Fruit fly (Drosophila melanogaster) whole organism, embryonic: ENCODE data around the gene nudC.

Experiments
- Abd-B ChIP-seq: fragments of 200-800 bp; sonication (Bioruptor generic); optimal IDR thresholded peaks from 2 replicates; lab custom pipeline; 2018; ENCODE audit warnings: missing biosample characterization, mild to moderate bottlenecking, missing genetic modification characterization, moderate library complexity
- Awh ChIP-seq: fragments of 200-800 bp; sonication (Bioruptor generic); IDR thresholded peaks from 2 replicates; pipeline ENCODE4, ENCODE4 v1.3.6; 2022; ENCODE audit warnings: missing biosample characterization, missing genetic modification characterization
- B-H2 ChIP-seq: fragments of 200-800 bp; sonication (Bioruptor generic); optimal IDR thresholded peaks from 2 replicates; lab custom pipeline; 2018; ENCODE audit warnings: missing biosample characterization, mild to moderate bottlenecking, missing genetic modification characterization
- CG12219 ChIP-seq: fragments of 200-800 bp; sonication (Bioruptor generic); optimal IDR thresholded peaks from 3 replicates; lab custom pipeline; 2018; ENCODE audit warnings: missing biosample characterization, mild to moderate bottlenecking, missing genetic modification characterization
- CG13775 ChIP-seq: fragments of 200-800 bp; sonication (Bioruptor generic); optimal IDR thresholded peaks from 3 replicates; lab custom pipeline; 2017; ENCODE audit warnings: missing biosample characterization, mild to moderate bottlenecking, missing genetic modification characterization
- CG14860 ChIP-seq: fragments of 200-800 bp; sonication (Bioruptor generic); IDR thresholded peaks from 3 replicates; pipeline ENCODE4 v1.3.6; 2022; ENCODE audit warnings: missing biosample characterization, missing genetic modification characterization; ENCODE audit not compliant: partially characterized antibody
- CG17359 ChIP-seq: fragments of 200-800 bp; sonication (Bioruptor generic); optimal IDR thresholded peaks from 3 replicates; lab custom pipeline; 2018; ENCODE audit warnings: missing biosample characterization, mild to moderate bottlenecking, missing genetic modification characterization, moderate library complexity
- CG17912 ChIP-seq: fragments of 200-800 bp; sonication (Bioruptor generic); optimal IDR thresholded peaks from 2 replicates; lab custom pipeline; 2018; ENCODE audit warnings: missing biosample characterization, mild to moderate bottlenecking, missing genetic modification characterization
- CG2129 ChIP-seq: fragments of 200-800 bp; sonication (Bioruptor generic); IDR thresholded peaks from 2 replicates; pipeline ENCODE4 v1.3.6; 2022; ENCODE audit warnings: missing biosample characterization, missing genetic modification characterization; ENCODE audit not compliant: partially characterized antibody
- CG2712 ChIP-seq: fragments of 200-800 bp; optimal IDR thresholded peaks from 3 replicates; lab custom pipeline; 2019; ENCODE audit warnings: missing biosample characterization, mild to moderate bottlenecking, missing genetic modification characterization, moderate library complexity
- CG33557 ChIP-seq: fragments of 200-800 bp; sonication (Bioruptor generic); optimal IDR thresholded peaks from 2 replicates; lab custom pipeline; 2019; ENCODE audit warnings: missing biosample characterization, mild to moderate bottlenecking, missing genetic modification characterization, moderate library complexity
- CG3995 ChIP-seq: fragments of 200-800 bp; sonication (Bioruptor generic); optimal IDR thresholded peaks from 3 replicates; lab custom pipeline; 2016; ENCODE audit warnings: missing biosample characterization, missing genetic modification characterization
- CG6813 ChIP-seq: fragments of 200-800 bp; sonication (Bioruptor generic); optimal IDR thresholded peaks from 2 replicates; lab custom pipeline; 2017; ENCODE audit warnings: missing biosample characterization, missing genetic modification characterization, mild to moderate bottlenecking, moderate library complexity, missing genetic modification reagents
- CG7556 ChIP-seq: fragments of 200-800 bp; sonication (Bioruptor generic); optimal IDR thresholded peaks from 2 replicates; lab custom pipeline; 2017; ENCODE audit warnings: missing biosample characterization, mild to moderate bottlenecking, missing genetic modification characterization
- CG7987 ChIP-seq: fragments of 200-800 bp; sonication (Bioruptor generic); optimal IDR thresholded peaks from 2 replicates; lab custom pipeline; 2018; ENCODE audit warnings: missing biosample characterization, mild to moderate bottlenecking, missing genetic modification characterization, moderate library complexity
- CG8944 ChIP-seq: fragments of 200-800 bp; sonication (Bioruptor generic); optimal IDR thresholded peaks from 3 replicates; lab custom pipeline; 2016; ENCODE audit warnings: missing biosample characterization, missing genetic modification characterization
- CG9797 ChIP-seq: fragments of 200-800 bp; sonication (Bioruptor generic); optimal IDR thresholded peaks from 3 replicates; lab custom pipeline; 2018; ENCODE audit warnings: missing biosample characterization, mild to moderate bottlenecking, missing genetic modification characterization
- CTCF ChIP-seq: fragments of 200-800 bp; sonication (Bioruptor generic); optimal IDR thresholded peaks from 2 replicates; lab custom pipeline; 2017; ENCODE audit warnings: missing biosample characterization, mild to moderate bottlenecking, missing genetic modification characterization, moderate library complexity
- Elba2 ChIP-seq: fragments of 200-800 bp; sonication (Bioruptor generic); optimal IDR thresholded peaks from 3 replicates; lab custom pipeline; 2016; ENCODE audit warnings: missing biosample characterization, missing genetic modification characterization
- Ets97D ChIP-seq: fragments of 200-800 bp; sonication (Bioruptor generic); optimal IDR thresholded peaks from 3 replicates; lab custom pipeline; 2016; ENCODE audit warnings: missing biosample characterization, missing genetic modification characterization
- Gug ChIP-seq: fragments of 200-800 bp; sonication (Bioruptor generic); IDR thresholded peaks from 4 replicates; pipeline ENCODE4 v1.3.6; 2022; ENCODE audit warnings: missing biosample characterization, missing genetic modification characterization
- HLH54F ChIP-seq: fragments of 200-800 bp; sonication (Bioruptor generic); optimal IDR thresholded peaks from 3 replicates; lab custom pipeline; 2016; ENCODE audit warnings: missing biosample characterization, missing genetic modification characterization
- Mad ChIP-seq: fragments of 200-800 bp; sonication (Bioruptor generic); optimal IDR thresholded peaks from 2 replicates; lab custom pipeline; 2016; ENCODE audit warnings: missing biosample characterization, missing genetic modification characterization
- NC2β ChIP-seq: fragments of 200-800 bp; sonication (Bioruptor generic); optimal IDR thresholded peaks from 2 replicates; lab custom pipeline; 2016; ENCODE audit warnings: missing biosample characterization, missing genetic modification characterization
- Poxn ChIP-seq: fragments of 200-800 bp; sonication (Bioruptor generic); IDR thresholded peaks from 2 replicates; pipeline ENCODE4 v1.3.6; 2022; ENCODE audit warnings: missing biosample characterization, missing genetic modification characterization
- Rfx ChIP-seq: fragments of 200-800 bp; sonication (Bioruptor generic); IDR thresholded peaks from 2 replicates; pipeline ENCODE4 v1.3.6; 2022; ENCODE audit warnings: missing biosample characterization, missing genetic modification characterization
- Tbp ChIP-seq: fragments of >200 bp; optimal IDR thresholded peaks from 2 replicates; lab custom pipeline; 2018; ENCODE audit warnings: missing biosample characterization, missing genetic modification characterization
- al ChIP-seq: fragments of 200-800 bp; sonication (Bioruptor generic); IDR thresholded peaks from 2 replicates; pipeline ENCODE4 v1.3.6; 2022; ENCODE audit warnings: missing biosample characterization, missing genetic modification characterization
- ash1 ChIP-seq: fragments of 200-800 bp; sonication (Bioruptor generic); optimal IDR thresholded peaks from 2 replicates; lab custom pipeline; 2018; ENCODE audit warnings: missing biosample characterization, mild to moderate bottlenecking, missing genetic modification characterization
- ato ChIP-seq: fragments of 200-800 bp; sonication (Bioruptor generic); IDR thresholded peaks from 2 replicates; pipeline ENCODE4 v1.3.6; 2022; ENCODE audit warnings: missing biosample characterization, missing genetic modification characterization; ENCODE audit not compliant: partially characterized antibody
- cato ChIP-seq: fragments of 200-800 bp; sonication (Bioruptor generic); optimal IDR thresholded peaks from 2 replicates; lab custom pipeline; 2016; ENCODE audit warnings: missing biosample characterization, missing genetic modification characterization, borderline replicate concordance
- ci ChIP-seq: fragments of 200-800 bp; sonication (Bioruptor generic); IDR thresholded peaks from 3 replicates; pipeline ENCODE4 v1.3.6; 2022; ENCODE audit warnings: missing biosample characterization, missing genetic modification characterization
- eve ChIP-seq, 2 experiments: fragments of >200 bp; optimal IDR thresholded peaks; 2 replicates each; lab custom pipeline; 2017; ENCODE audit warnings: missing biosample characterization in 2 of 2, missing genetic modification characterization in 2 of 2
- insv ChIP-seq, 2 experiments: fragments of 200-800 bp; sonication (Bioruptor generic); optimal IDR thresholded peaks; 3 replicates each; lab custom pipeline; 2016 to 2018; ENCODE audit warnings: missing biosample characterization in 2 of 2, missing genetic modification characterization in 2 of 2
- jing ChIP-seq: fragments of 200-800 bp; sonication (Bioruptor generic); optimal IDR thresholded peaks from 2 replicates; lab custom pipeline; 2018; ENCODE audit warnings: missing biosample characterization, mild to moderate bottlenecking, missing genetic modification characterization
- kay ChIP-seq: fragments of 200-800 bp; sonication (Bioruptor generic); optimal IDR thresholded peaks from 2 replicates; lab custom pipeline; 2016; ENCODE audit warnings: missing biosample characterization, missing genetic modification characterization
- lbe ChIP-seq: fragments of 200-800 bp; sonication (Bioruptor generic); optimal IDR thresholded peaks from 2 replicates; lab custom pipeline; 2016; ENCODE audit warnings: missing biosample characterization, mild to moderate bottlenecking, missing genetic modification characterization
- nmo ChIP-seq: fragments of 200-800 bp; sonication (Bioruptor generic); optimal IDR thresholded peaks from 2 replicates; lab custom pipeline; 2018; ENCODE audit warnings: missing biosample characterization, mild to moderate bottlenecking, missing genetic modification characterization, moderate library complexity
- pan ChIP-seq, 4 experiments: fragments of >200 bp in 3 of 4; fragments of 200-800 bp in 1 of 4; sonication (Bioruptor generic) in 1 of 4; optimal IDR thresholded peaks in 3 of 4; IDR thresholded peaks in 1 of 4; 2 replicates each; pipeline versions ENCODE4 v1.3.6 to Lab custom; 2017 to 2022; ENCODE audit warnings: missing biosample characterization in 2 of 4, missing genetic modification characterization in 2 of 4, mixed read lengths in 1 of 4
- psq ChIP-seq: fragments of 200-800 bp; sonication (Bioruptor generic); optimal IDR thresholded peaks from 2 replicates; lab custom pipeline; 2017; ENCODE audit warnings: missing biosample characterization, missing genetic modification characterization
- repo ChIP-seq: fragments of 200-800 bp; sonication (Bioruptor generic); optimal IDR thresholded peaks from 2 replicates; lab custom pipeline; 2016; ENCODE audit warnings: missing biosample characterization, missing genetic modification characterization
- sc ChIP-seq, 3 experiments: fragments of >200 bp in 2 of 3; fragments of 200-800 bp in 1 of 3; sonication (Bioruptor generic) in 1 of 3; optimal IDR thresholded peaks; 2 replicates in 2 of 3; 3 replicates in 1 of 3; lab custom pipeline; 2017; ENCODE audit warnings: mild to moderate bottlenecking in 1 of 3, missing biosample characterization in 1 of 3, missing genetic modification characterization in 1 of 3, missing genetic modification reagents in 1 of 3
- seq ChIP-seq: fragments of 200-800 bp; sonication (Bioruptor generic); IDR thresholded peaks from 2 replicates; pipeline ENCODE4 v1.3.6; 2022; ENCODE audit warnings: missing biosample characterization, missing genetic modification characterization
- sima ChIP-seq: fragments of 200-800 bp; sonication (Bioruptor generic); optimal IDR thresholded peaks from 2 replicates; lab custom pipeline; 2016; ENCODE audit warnings: missing biosample characterization, missing genetic modification characterization
- slp2 ChIP-seq: fragments of 200-800 bp; sonication (Bioruptor generic); optimal IDR thresholded peaks from 2 replicates; lab custom pipeline; 2016; ENCODE audit warnings: missing biosample characterization, missing genetic modification characterization
- so ChIP-seq: fragments of 200-800 bp; sonication (Bioruptor generic); IDR thresholded peaks from 3 replicates; pipeline ENCODE4 v1.3.6; 2022; ENCODE audit warnings: missing biosample characterization, missing genetic modification characterization
- ssp ChIP-seq: fragments of 200-800 bp; sonication (Bioruptor generic); IDR thresholded peaks from 2 replicates; pipeline ENCODE4 v1.3.6; 2022; ENCODE audit warnings: missing biosample characterization, missing genetic modification characterization
- stwl ChIP-seq: fragments of 200-800 bp; sonication (Bioruptor generic); optimal IDR thresholded peaks from 3 replicates; lab custom pipeline; 2018; ENCODE audit warnings: missing biosample characterization, mild to moderate bottlenecking, missing genetic modification characterization, moderate library complexity
- vnd ChIP-seq: fragments of 200-800 bp; sonication (Bioruptor generic); IDR thresholded peaks from 3 replicates; pipeline ENCODE4 v1.3.6; 2022; ENCODE audit warnings: missing biosample characterization, missing genetic modification characterization; ENCODE audit not compliant: partially characterized antibody
- z ChIP-seq: fragments of 200-800 bp; sonication (Bioruptor generic); IDR thresholded peaks from 3 replicates; pipeline ENCODE4 v1.3.6; 2022; ENCODE audit warnings: missing biosample characterization, missing genetic modification characterization

The nudC gene

dm6 chr3L:16806823-16807325 is 2.1 kb downstream of the nudC start (continued):
- TF ChIP-seq stwl (tag; lab: Kevin White, UChicago) (no peak), cato (GFP tag; lab: Kevin White, UChicago) (no peak), CG8944 (GFP tag; lab: Kevin White, UChicago) (no peak), CG17359 (tag; lab: Kevin White, UChicago) (peak; percentile 61), jing (GFP tag; lab: Kevin White, UChicago) (no peak), CG33557 (peak; percentile 55), ci (peak; percentile 54; the same call in 2 of the 3 replicates), seq (GFP tag; lab: Robert Waterston, UW) (peak; percentile 49; the same call in 1 of the 2 replicates), sima (GFP tag; lab: Kevin White, UChicago) (no peak), so (GFP tag; lab: Robert Waterston, UW) (no peak), B-H2 (no peak), ssp (0 out of 2 replicates have a peak, but pooled peaks have one; percentile 5), Elba2 (GFP tag; lab: Kevin White, UChicago) (no peak), CG14860 (GFP tag; lab: Robert Waterston, UW) (no peak), pan (optimal IDR thresholded peaks at IDR 0.05; lab: Kevin White, UChicago) (no peak), pan (GFP tag; optimal IDR thresholded peaks at IDR 0.05 in 1 of 2, IDR thresholded peaks at IDR 0.05 in 1 of 2) (no peak), CG7556 (GFP tag; lab: Kevin White, UChicago) (peak; percentile 91), CG12219 (peak; percentile 24), insv (GFP tag; optimal IDR thresholded peaks at IDR 0.05; lab: Kevin White, UChicago) (no peak), vnd (GFP tag; lab: Robert Waterston, UW) (no peak), sc (optimal IDR thresholded peaks at IDR 0.05; lab: Kevin White, UChicago) (no peak), sc (GFP tag; optimal IDR thresholded peaks at IDR 0.05; lab: Kevin White, UChicago) (peak; percentile 62), al (0 out of 2 replicates have a peak, but pooled peaks have one; percentile 13), NC2β (GFP tag; lab: Kevin White, UChicago) (no peak), CG2129 (GFP tag; lab: Robert Waterston, UW) (no peak), ash1 (GFP tag; lab: Kevin White, UChicago) (no peak), CG9797 (GFP tag; lab: Kevin White, UChicago) (no peak), lbe (GFP tag; lab: Kevin White, UChicago) (peak; percentile 5), kay (peak; percentile 41), CG7987 (GFP tag; lab: Kevin White, UChicago) (no peak), Rfx (GFP tag; lab: Robert Waterston, UW) (peak; percentile 64), HLH54F (no peak), Mad (GFP tag; lab: Kevin White, UChicago) (no peak), eve (GFP tag; optimal IDR thresholded peaks at IDR 0.05; lab: Kevin White, UChicago) (peak in 1 of 2 experiments; percentile 79), Gug (peak; percentile 22; the same call in 1 of the 4 replicates), repo (GFP tag; lab: Kevin White, UChicago) (no peak), CTCF (GFP tag; lab: Kevin White, UChicago) (peak; percentile 34), CG3995 (GFP tag; lab: Kevin White, UChicago) (no peak), CG2712 (tag; lab: Kevin White, UChicago) (peak; percentile 78), nmo (peak; percentile 70), Tbp (GFP tag; lab: Kevin White, UChicago) (no peak), Abd-B (peak; percentile 30), Ets97D (GFP tag; lab: Kevin White, UChicago) (no peak), z (peak; percentile 25; the same call in 1 of the 3 replicates), CG6813 (GFP tag; lab: Kevin White, UChicago) (peak; percentile 67), CG13775 (GFP tag; lab: Kevin White, UChicago) (peak; percentile 81), CG17912 (GFP tag; lab: Kevin White, UChicago) (no peak), Poxn (GFP tag; lab: Robert Waterston, UW) (no peak), ato (GFP tag; lab: Robert Waterston, UW) (no peak), psq (no peak), Awh (no peak), slp2 (GFP tag; lab: Kevin White, UChicago) (no peak)
